Worm (Caenorhabditis elegans) whole organism, midembryonic: ENCODE data around the gene cal-1.

ENCODE experiments used
- T22C8.4 ChIP-seq: fragments of 200-800 bp; sonication (Bioruptor generic); IDR thresholded peaks from 2 replicates; pipeline ENCODE4 v1.3.6; 2022; ENCODE audit warnings: missing genetic modification characterization, missing compliant biosample characterization
- cog-1 ChIP-seq: sonication (generic microtip); optimal IDR thresholded peaks from 2 replicates; lab custom pipeline; 2016; ENCODE audit warnings: missing genetic modification characterization, missing compliant biosample characterization
- flt-1 ChIP-seq: fragments of 200-800 bp; sonication (Bioruptor generic); IDR thresholded peaks from 2 replicates; pipeline ENCODE4 v1.3.6; 2022; ENCODE audit warnings: missing genetic modification characterization, missing compliant biosample characterization
- klf-2 ChIP-seq: fragments of 200-800 bp; sonication (Bioruptor generic); conservative IDR thresholded peaks from 2 replicates; pipeline ENCODE4 v1.3.6; 2022; ENCODE audit warnings: missing genetic modification reagents, missing genetic modification characterization, missing compliant biosample characterization
- med-1 ChIP-seq: sonication (generic microtip); optimal IDR thresholded peaks from 2 replicates; lab custom pipeline; 2017; ENCODE audit warnings: missing genetic modification characterization, mild to moderate bottlenecking, missing compliant biosample characterization, antibody characterized with exemption, missing genetic modification reagents; ENCODE audit not compliant: insufficient read depth
- tab-1 ChIP-seq: fragments of 200-800 bp; sonication (Bioruptor generic); IDR thresholded peaks from 2 replicates; pipeline ENCODE4 v1.3.6; 2022; ENCODE audit warnings: missing genetic modification characterization, missing compliant biosample characterization
- ztf-23 ChIP-seq: fragments of 200-800 bp; sonication (Bioruptor generic); IDR thresholded peaks from 2 replicates; pipeline ENCODE4 v1.3.6; 2022; ENCODE audit warnings: missing genetic modification reagents, missing genetic modification characterization, missing compliant biosample characterization
- ztf-29 ChIP-seq: fragments of 200-800 bp; sonication (Bioruptor generic); IDR thresholded peaks from 2 replicates; pipeline ENCODE4 v1.3.6; 2022; ENCODE audit warnings: missing genetic modification reagents, missing genetic modification characterization, missing compliant biosample characterization

DNA sequence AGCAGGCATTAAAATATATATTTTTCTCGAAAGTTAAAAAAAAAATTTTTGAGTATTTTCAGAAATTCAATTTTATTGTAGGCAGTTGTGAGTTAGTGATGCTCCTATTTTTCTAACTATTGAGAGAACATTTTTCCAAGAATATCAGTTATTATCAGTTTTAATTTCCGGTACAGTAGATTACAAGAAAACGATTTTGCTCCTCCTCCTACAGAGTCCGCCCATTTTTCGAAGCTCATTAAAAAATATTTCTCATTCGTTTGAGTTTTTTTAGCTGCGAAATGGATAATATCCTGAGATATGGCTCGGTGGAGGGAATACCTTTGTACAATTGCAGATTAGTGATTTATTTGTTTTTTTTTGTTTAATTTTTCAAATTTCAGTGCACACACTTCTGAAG lies 32.5 kb downstream of the cal-1 start, which contains the start of gene srt-39:
- TF ChIP-seq med-1 (GFP tag; lab: Kevin White, UChicago), result no peak
- TF ChIP-seq T22C8.4 (GFP tag; lab: Robert Waterston, UW), result no peak
- no peak for TF ChIP-seq ztf-29 (GFP tag; lab: Robert Waterston, UW)
- TF ChIP-seq flt-1 (GFP tag; lab: Robert Waterston, UW), result no peak
- TF ChIP-seq cog-1 (tag; lab: Kevin White, UChicago), result no peak
- no peak for TF ChIP-seq klf-2 (GFP tag; lab: Robert Waterston, UW)
- TF ChIP-seq ztf-23, result no peak
- no peak for TF ChIP-seq tab-1 (GFP tag; lab: Robert Waterston, UW)
